Worm (Caenorhabditis elegans) whole organism, late embryonic: ENCODE measurements around the gene epic-1.

Experiments used
- ama-1 ChIP-seq: fragments of 150-350 bp; optimal IDR thresholded peaks from 2 replicates; lab custom pipeline; 2014
- ceh-30 ChIP-seq: fragments of 150-350 bp; optimal IDR thresholded peaks from 2 replicates; lab custom pipeline; 2014; ENCODE audit warnings: missing biosample characterization, missing genetic modification characterization
- ceh-6 ChIP-seq: fragments of 200-800 bp; sonication (Bioruptor generic); optimal IDR thresholded peaks from 2 replicates; lab custom pipeline; 2018; ENCODE audit warnings: mild to moderate bottlenecking, missing genetic modification characterization, missing compliant biosample characterization
- elt-2 ChIP-seq: sonication (generic microtip); optimal IDR thresholded peaks from 2 replicates; lab custom pipeline; 2016; ENCODE audit warnings: missing genetic modification reagents, missing genetic modification characterization, missing compliant biosample characterization
- ets-4 ChIP-seq: sonication (generic microtip); optimal IDR thresholded peaks from 2 replicates; lab custom pipeline; 2016; ENCODE audit warnings: missing genetic modification characterization, missing compliant biosample characterization
- eyg-1 ChIP-seq: sonication (generic microtip); optimal IDR thresholded peaks from 2 replicates; lab custom pipeline; 2016; ENCODE audit warnings: missing genotype, missing genetic modification characterization, missing compliant biosample characterization
- fkh-10 ChIP-seq: fragments of 150-350 bp; optimal IDR thresholded peaks from 2 replicates; lab custom pipeline; 2014; ENCODE audit warnings: missing biosample characterization, missing genetic modification reagents, missing genetic modification characterization
- nhr-11 ChIP-seq: fragments of 150-350 bp; optimal IDR thresholded peaks from 2 replicates; lab custom pipeline; 2014; ENCODE audit warnings: missing biosample characterization, missing genetic modification characterization
- pha-2 ChIP-seq: sonication (generic microtip); optimal IDR thresholded peaks from 2 replicates; lab custom pipeline; 2017; ENCODE audit warnings: mild to moderate bottlenecking, missing genetic modification characterization, missing compliant biosample characterization
- pha-4 ChIP-seq: fragments of 150-350 bp; optimal IDR thresholded peaks from 2 replicates; lab custom pipeline; 2018; ENCODE audit warnings: missing biosample characterization, missing genetic modification reagents, missing genetic modification characterization
- ref-2 ChIP-seq: sonication (generic microtip); optimal IDR thresholded peaks from 2 replicates; lab custom pipeline; 2016; ENCODE audit warnings: missing genetic modification characterization, missing compliant biosample characterization
- rnt-1 ChIP-seq: sonication (generic microtip); optimal IDR thresholded peaks from 2 replicates; lab custom pipeline; 2016; ENCODE audit warnings: missing genetic modification characterization, missing compliant biosample characterization
- unc-3 ChIP-seq, 2 experiments: fragments of 200-800 bp in 1 of 2; sonication (Bioruptor generic) in 1 of 2; sonication (generic microtip) in 1 of 2; conservative IDR thresholded peaks in 1 of 2; optimal IDR thresholded peaks in 1 of 2; 2 replicates each; pipeline versions ENCODE4 v1.3.6 to Lab custom; 2016 to 2022; ENCODE audit warnings: missing compliant biosample characterization in 2 of 2, missing genetic modification characterization in 2 of 2, missing genetic modification reagents in 1 of 2
- ztf-16 ChIP-seq: sonication (generic microtip); optimal IDR thresholded peaks from 2 replicates; lab custom pipeline; 2017; ENCODE audit warnings: missing genetic modification characterization, missing compliant biosample characterization

DNA sequence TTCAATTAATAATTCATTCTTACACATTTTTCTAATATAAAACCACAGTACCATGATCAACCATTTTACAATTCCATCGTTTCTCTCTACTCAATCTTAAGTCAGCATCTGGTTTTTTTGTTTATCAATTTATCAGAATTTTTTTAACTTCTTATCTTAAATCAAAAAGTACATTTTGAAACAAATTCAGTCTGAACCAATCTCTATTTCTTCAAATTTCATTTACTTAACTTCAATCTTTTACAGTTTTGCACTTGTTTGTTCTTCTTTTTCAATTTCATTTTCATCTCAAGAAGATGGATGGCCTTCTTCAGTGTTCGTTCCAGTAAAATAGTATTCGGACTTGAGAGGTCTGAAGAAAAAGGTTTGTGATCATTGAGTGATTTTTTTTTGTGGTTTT is 1.3 kb upstream of the epic-1 start, which contains the start of gene gba-3:
- TF ChIP-seq pha-4 (tag; lab: Kevin White, UChicago) = no peak
- no peak for TF ChIP-seq ceh-6 (GFP tag; lab: Kevin White, UChicago)
- TF ChIP-seq rnt-1 = no peak
- TF ChIP-seq ets-4 (tag; lab: Kevin White, UChicago) = no peak
- TF ChIP-seq fkh-10 (GFP tag; lab: Kevin White, UChicago) = no peak
- TF ChIP-seq nhr-11 (tag; lab: Kevin White, UChicago) = no peak
- TF ChIP-seq ama-1 (lab: Kevin White, UChicago) = no peak
- TF ChIP-seq unc-3 (GFP tag; conservative IDR thresholded peaks at IDR 0.05; lab: Robert Waterston, UW) = no peak
- TF ChIP-seq unc-3 (tag; optimal IDR thresholded peaks at IDR 0.05; lab: Kevin White, UChicago) = no peak
- no peak for TF ChIP-seq ref-2 (tag; lab: Kevin White, UChicago)
- TF ChIP-seq pha-2 (tag; lab: Kevin White, UChicago) = no peak
- no peak for TF ChIP-seq ztf-16
- TF ChIP-seq eyg-1 (tag; lab: Kevin White, UChicago) = no peak
- no peak for TF ChIP-seq ceh-30 (tag; lab: Kevin White, UChicago)
- no peak for TF ChIP-seq elt-2 (tag; lab: Kevin White, UChicago)
